Fruit fly (Drosophila melanogaster): Measurements from ENCODE around the gene SP1029.

The SP1029 gene

DNA sequence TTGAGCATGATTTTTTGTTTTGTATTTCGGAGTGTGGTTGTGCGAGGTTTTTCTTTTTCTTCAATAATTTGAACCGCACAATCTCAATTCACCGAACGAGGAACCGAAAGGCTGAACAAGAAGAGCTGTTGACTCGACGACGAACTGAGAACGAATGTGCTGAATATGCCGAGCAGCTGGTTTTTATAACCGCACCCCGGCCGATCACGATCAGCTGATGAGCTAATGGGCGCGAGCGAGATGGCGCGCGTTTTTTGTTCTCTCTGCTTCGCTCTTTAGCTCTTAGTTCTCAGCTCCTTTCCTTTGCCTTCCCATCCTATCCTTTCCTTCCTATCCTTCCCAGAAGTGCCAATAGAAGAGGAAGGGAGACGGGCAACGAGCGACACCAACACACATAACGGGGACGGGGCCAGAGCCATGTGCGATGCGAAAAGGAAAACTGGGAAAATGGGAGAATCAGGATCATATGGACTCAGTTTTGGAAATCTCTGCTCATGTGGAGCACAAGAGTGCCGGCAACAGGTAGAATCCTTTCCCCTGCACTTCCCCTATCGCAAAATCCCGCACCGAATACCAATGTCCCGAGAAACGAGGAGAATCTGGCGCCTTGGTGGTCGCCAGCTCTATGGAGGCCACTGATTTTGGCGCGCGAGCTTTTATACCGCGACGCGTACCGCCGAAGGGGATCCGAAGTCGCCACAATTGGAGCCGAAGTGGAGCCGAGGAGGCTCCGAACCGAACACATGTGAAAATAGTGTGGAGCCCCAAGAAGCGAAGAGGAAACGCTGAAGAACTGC, 5.1 kb upstream of the SP1029 start, which contains the start of gene stg (continued):
- TF ChIP-seq bbx (GFP tag; IDR thresholded peaks at IDR 0.05; ENCODE audit: partially characterized antibody) (0 out of 2 replicates have a peak, but pooled peaks have one; percentile 40), CG3163 (GFP tag; optimal IDR thresholded peaks at IDR 0.05) (peak; percentile 50), NfI (GFP tag; optimal IDR thresholded peaks at IDR 0.05) (no peak), tx (GFP tag; optimal IDR thresholded peaks at IDR 0.05) (no peak), ind (GFP tag; optimal IDR thresholded peaks at IDR 0.05) (no peak), en (GFP tag; optimal IDR thresholded peaks at IDR 0.05) (no peak), Dll (GFP tag; IDR thresholded peaks at IDR 0.05; ENCODE audit: partially characterized antibody) (peak; percentile 41; the same call in 1 of the 4 replicates), Trl (optimal IDR thresholded peaks at IDR 0.05) (peak; percentile 49 to 58), Trl (GFP tag; optimal IDR thresholded peaks at IDR 0.05) (no peak), CG12391 (tag; optimal IDR thresholded peaks at IDR 0.05) (peak; percentile 2), ac (GFP tag; optimal IDR thresholded peaks at IDR 0.05) (peak; percentile 39), croc (GFP tag; conservative IDR thresholded peaks at IDR 0.05) (no peak), CG8089 (GFP tag; optimal IDR thresholded peaks at IDR 0.05) (peak; percentile 19), NC2β (GFP tag; optimal IDR thresholded peaks at IDR 0.05) (peak; percentile 78), nau (GFP tag; optimal IDR thresholded peaks at IDR 0.05) (no peak), HmgD (GFP tag; optimal IDR thresholded peaks at IDR 0.05) (peak; percentile 11), Kr (GFP tag; optimal IDR thresholded peaks at IDR 0.05) (peak; percentile 58), CG8290 (GFP tag; optimal IDR thresholded peaks at IDR 0.05) (peak; percentile 44), CG8290 (tag; optimal IDR thresholded peaks at IDR 0.05) (peak in 1 of 2 experiments; percentile 7), mam (GFP tag; optimal IDR thresholded peaks at IDR 0.05) (no peak), kay (GFP tag; optimal IDR thresholded peaks at IDR 0.05) (no peak), Med (GFP tag) (peak; percentile 76), vvl (GFP tag; IDR thresholded peaks at IDR 0.05) (0 out of 2 replicates have a peak, but pooled peaks have one; percentile 25), btn (GFP tag; optimal IDR thresholded peaks at IDR 0.05) (peak; percentile 5), so (GFP tag; IDR thresholded peaks at IDR 0.05) (peak; percentile 41; the same call in 1 of the 3 replicates), insv (GFP tag; optimal IDR thresholded peaks at IDR 0.05) (peak in 1 of 2 experiments; percentile 79), her (GFP tag; optimal IDR thresholded peaks at IDR 0.05) (peak; percentile 37), CG13775 (GFP tag; optimal IDR thresholded peaks at IDR 0.05) (no peak), Rfx (GFP tag; IDR thresholded peaks at IDR 0.05) (peak; percentile 6; the same call in 1 of the 2 replicates), crp (GFP tag; optimal IDR thresholded peaks at IDR 0.05) (peak; percentile 72 to 84), zen (tag; optimal IDR thresholded peaks at IDR 0.05) (peak; percentile 50), CG13296 (GFP tag; optimal IDR thresholded peaks at IDR 0.05) (no peak), CG14014 (GFP tag; IDR thresholded peaks at IDR 0.05) (no peak), cwo (GFP tag; optimal IDR thresholded peaks at IDR 0.05) (no peak), Deaf1 (tag; optimal IDR thresholded peaks at IDR 0.05) (peak; percentile 95), CTCF (GFP tag; optimal IDR thresholded peaks at IDR 0.05) (peak; percentile 32), HLHmδ (GFP tag; optimal IDR thresholded peaks at IDR 0.05) (peak; percentile 87), trem (tag; optimal IDR thresholded peaks at IDR 0.05) (peak; percentile 22), unpg (GFP tag; optimal IDR thresholded peaks at IDR 0.05) (peak; percentile 15), chinmo (GFP tag; IDR thresholded peaks at IDR 0.05; ENCODE audit: partially characterized antibody) (peak; percentile 57; the same call in 1 of the 4 replicates), MTF-1 (GFP tag; optimal IDR thresholded peaks at IDR 0.05; ENCODE audit: borderline replicate concordance) (peak; percentile 49), psq (GFP tag; optimal IDR thresholded peaks at IDR 0.05) (peak; percentile 88), Abd-B (GFP tag; optimal IDR thresholded peaks at IDR 0.05) (no peak), CG10147 (GFP tag; optimal IDR thresholded peaks at IDR 0.05) (no peak), aop (GFP tag; IDR thresholded peaks at IDR 0.05) (0 out of 2 replicates have a peak, but pooled peaks have one; percentile 15), CG1603 (tag; optimal IDR thresholded peaks at IDR 0.05) (peak; percentile 18), Side (GFP tag; optimal IDR thresholded peaks at IDR 0.05) (peak; percentile 17), sob (GFP tag; IDR thresholded peaks at IDR 0.05) (0 out of 2 replicates have a peak, but pooled peaks have one; percentile 7), Antp (GFP tag; optimal IDR thresholded peaks at IDR 0.05) (peak; percentile 1)
